Fruit fly (Drosophila melanogaster): ENCODE data around the gene CG12379.

DNA sequence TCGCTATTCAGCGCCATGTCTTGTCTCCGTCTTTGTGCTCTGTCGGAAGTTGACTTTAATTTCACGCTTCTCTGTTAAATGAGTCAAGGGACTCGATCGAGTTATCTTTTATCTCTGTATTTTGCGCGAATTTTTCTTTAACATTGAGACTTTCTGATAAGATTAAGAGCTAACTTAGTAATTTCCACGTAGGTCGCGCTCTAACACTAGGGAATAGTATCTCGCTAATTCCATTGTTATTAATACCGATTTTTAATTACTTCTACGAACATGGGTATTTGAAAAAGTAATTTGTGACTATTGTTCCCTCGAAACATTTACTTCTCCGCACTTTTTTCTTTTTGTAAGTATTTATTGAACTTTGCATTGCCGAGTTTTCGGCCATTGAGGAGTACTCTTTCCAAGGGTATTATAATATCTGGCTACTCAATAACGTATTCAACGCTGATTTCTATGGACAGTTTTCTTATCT lies 32.6 kb upstream of the CG12379 start, which contains the start of gene CG8952:
- TF ChIP-seq foxo (GFP tag; optimal IDR thresholded peaks at IDR 0.05): no peak
- TF ChIP-seq fru (GFP tag; optimal IDR thresholded peaks at IDR 0.05): no peak
- TF ChIP-seq Vsx2 (GFP tag; optimal IDR thresholded peaks at IDR 0.05; ENCODE audit: partially characterized antibody): no peak
- TF ChIP-seq brk (GFP tag; optimal IDR thresholded peaks at IDR 0.05): no peak
- TF ChIP-seq Hr83 (GFP tag; optimal IDR thresholded peaks at IDR 0.05; ENCODE audit: poor library complexity, severe bottlenecking): no peak
- TF ChIP-seq sv (GFP tag; optimal IDR thresholded peaks at IDR 0.05): no peak
- no peak for TF ChIP-seq Dfd (GFP tag; optimal IDR thresholded peaks at IDR 0.05)
- no peak for TF ChIP-seq h (GFP tag; optimal IDR thresholded peaks at IDR 0.05)
- no peak for TF ChIP-seq Sp1 (GFP tag; optimal IDR thresholded peaks at IDR 0.05)
- no peak for TF ChIP-seq dsf (GFP tag; optimal IDR thresholded peaks at IDR 0.05; ENCODE audit: borderline replicate concordance)
- TF ChIP-seq Myc (optimal IDR thresholded peaks at IDR 0.05): no peak
- TF ChIP-seq CG32264 (GFP tag; optimal IDR thresholded peaks at IDR 0.05): no peak
